Fruit fly (Drosophila melanogaster) S2 (cell line): ENCODE data around the gene CG15528.

Experiments used
- CG8478 ChIP-seq: fragments of >200 bp; optimal IDR thresholded peaks from 2 replicates; lab custom pipeline; 2018
- CTCF ChIP-seq, 2 experiments: fragments of >200 bp; optimal IDR thresholded peaks; 2 replicates each; lab custom pipeline; 2018

dm6 chr3R:30051933-30052332 is at the start of gene CG15528:
- no peak for TF ChIP-seq CG8478
- no peak for TF ChIP-seq CTCF (optimal IDR thresholded peaks at IDR 0.05; lab: Kevin White, UChicago)
